Worm (Caenorhabditis elegans) whole organism, mixed stage, embryonic: ENCODE measurements around the gene oma-2.

ENCODE experiments used
- blmp-1 ChIP-seq: fragments of 150-350 bp; optimal IDR thresholded peaks from 2 replicates; lab custom pipeline; 2014; ENCODE audit warnings: missing biosample characterization, missing genetic modification characterization
- cnd-1 ChIP-seq: fragments of 200-800 bp; sonication (Bioruptor generic); optimal IDR thresholded peaks from 2 replicates; lab custom pipeline; 2018; ENCODE audit warnings: mild to moderate bottlenecking, missing genetic modification characterization, missing compliant biosample characterization
- mab-5 ChIP-seq: fragments of 150-350 bp; optimal IDR thresholded peaks from 2 replicates; lab custom pipeline; 2014; ENCODE audit warnings: missing biosample characterization, missing genetic modification characterization
- nhr-12 ChIP-seq: fragments of 150-350 bp; optimal IDR thresholded peaks from 2 replicates; lab custom pipeline; 2014; ENCODE audit warnings: missing biosample characterization, missing genetic modification characterization
- nhr-237 ChIP-seq: fragments of 150-350 bp; optimal IDR thresholded peaks from 2 replicates; lab custom pipeline; 2014; ENCODE audit warnings: missing biosample characterization, missing genetic modification characterization
- pha-4 ChIP-seq: fragments of 150-350 bp; optimal IDR thresholded peaks from 2 replicates; lab custom pipeline; 2018; ENCODE audit warnings: missing biosample characterization, missing genetic modification reagents, missing genetic modification characterization
- snpc-4 ChIP-seq: fragments of 150-350 bp; optimal IDR thresholded peaks from 2 replicates; lab custom pipeline; 2014; ENCODE audit warnings: missing biosample characterization, missing genetic modification characterization
- zip-8 ChIP-seq: fragments of 150-350 bp; optimal IDR thresholded peaks from 2 replicates; lab custom pipeline; 2014; ENCODE audit warnings: missing biosample characterization, missing genetic modification characterization

- TF ChIP-seq zip-8 (tag; lab: Kevin White, UChicago) (no peak), nhr-12 (tag; lab: Kevin White, UChicago) (no peak), pha-4 (tag; lab: Kevin White, UChicago) (no peak), cnd-1 (tag; lab: Kevin White, UChicago) (no peak), nhr-237 (tag; lab: Kevin White, UChicago) (no peak), blmp-1 (tag; lab: Kevin White, UChicago) (no peak), snpc-4 (tag; lab: Kevin White, UChicago) (no peak), mab-5 (no peak)
Observed at ce11 chrV:8007460-8008292, 21.6 kb upstream of the oma-2 start, which contains the start of gene Y97E10AR.3.
